Fruit fly (Drosophila melanogaster) whole organism, embryonic: ENCODE results near the gene dpr20.

Source experiments
- Aef1 ChIP-seq: fragments of 200-800 bp; sonication (Bioruptor generic); IDR thresholded peaks from 3 replicates; pipeline ENCODE4 v1.3.6; 2022; ENCODE audit warnings: missing biosample characterization, missing genetic modification characterization
- CG10321 ChIP-seq: fragments of 200-800 bp; sonication (Bioruptor generic); IDR thresholded peaks from 2 replicates; pipeline ENCODE4 v1.3.6; 2022; ENCODE audit warnings: missing biosample characterization, missing genetic modification characterization
- CG11560 ChIP-seq: fragments of 200-800 bp; sonication (Bioruptor generic); IDR thresholded peaks from 3 replicates; pipeline ENCODE4 v1.3.6; 2022; ENCODE audit warnings: missing biosample characterization, missing genetic modification characterization
- CG12071 ChIP-seq: fragments of 200-800 bp; sonication (Bioruptor generic); optimal IDR thresholded peaks from 3 replicates; lab custom pipeline; 2018; ENCODE audit warnings: missing biosample characterization, mild to moderate bottlenecking, missing genetic modification characterization
- CG12391 ChIP-seq: fragments of 200-800 bp; sonication (Bioruptor generic); optimal IDR thresholded peaks from 3 replicates; lab custom pipeline; 2018; ENCODE audit warnings: missing biosample characterization, mild to moderate bottlenecking, missing genetic modification characterization, moderate library complexity
- CG1602 ChIP-seq: fragments of 200-800 bp; sonication (Bioruptor generic); optimal IDR thresholded peaks from 3 replicates; lab custom pipeline; 2016; ENCODE audit warnings: missing biosample characterization, missing genetic modification characterization
- CG17568 ChIP-seq: fragments of 200-800 bp; sonication (Bioruptor generic); optimal IDR thresholded peaks from 2 replicates; lab custom pipeline; 2018; ENCODE audit warnings: missing biosample characterization, mild to moderate bottlenecking, missing genetic modification characterization, moderate library complexity
- CG18599 ChIP-seq: fragments of 200-800 bp; sonication (Bioruptor generic); optimal IDR thresholded peaks from 3 replicates; lab custom pipeline; 2017; ENCODE audit warnings: missing biosample characterization, missing genetic modification characterization, mild to moderate bottlenecking, moderate library complexity, missing genetic modification reagents
- CG2889 ChIP-seq: fragments of 200-800 bp; sonication (Bioruptor generic); IDR thresholded peaks from 3 replicates; pipeline ENCODE4 v1.3.6; 2022; ENCODE audit warnings: missing biosample characterization, missing genetic modification characterization
- CG30020 ChIP-seq: fragments of 200-800 bp; optimal IDR thresholded peaks from 2 replicates; lab custom pipeline; 2019; ENCODE audit warnings: missing biosample characterization, mild to moderate bottlenecking, missing genetic modification characterization, moderate library complexity
- CG3065 ChIP-seq: fragments of 200-800 bp; sonication (Bioruptor generic); optimal IDR thresholded peaks from 2 replicates; lab custom pipeline; 2016; ENCODE audit warnings: missing biosample characterization, missing genetic modification characterization
- CG31365 ChIP-seq: fragments of 200-800 bp; sonication (Bioruptor generic); optimal IDR thresholded peaks from 2 replicates; lab custom pipeline; 2018; ENCODE audit warnings: missing biosample characterization, mild to moderate bottlenecking, missing genetic modification characterization
- CG31388 ChIP-seq: fragments of 200-800 bp; sonication (Bioruptor generic); optimal IDR thresholded peaks from 2 replicates; lab custom pipeline; 2016; ENCODE audit warnings: missing biosample characterization, missing genetic modification characterization
- CG32532 ChIP-seq: fragments of 200-800 bp; sonication (Bioruptor generic); IDR thresholded peaks from 2 replicates; pipeline ENCODE4 v1.3.6; 2022; ENCODE audit warnings: missing biosample characterization, missing genetic modification characterization
- CG4820 ChIP-seq: fragments of 200-800 bp; sonication (Bioruptor generic); optimal IDR thresholded peaks from 3 replicates; lab custom pipeline; 2016; ENCODE audit warnings: missing biosample characterization, missing genetic modification characterization
- CG6689 ChIP-seq: fragments of 200-800 bp; sonication (Bioruptor generic); IDR thresholded peaks from 2 replicates; pipeline ENCODE4 v1.3.6; 2022; ENCODE audit warnings: missing biosample characterization, missing genetic modification characterization
- CG7963 ChIP-seq: fragments of 200-800 bp; sonication (Bioruptor generic); IDR thresholded peaks from 3 replicates; pipeline ENCODE4 v1.3.6; 2022; ENCODE audit warnings: missing biosample characterization, missing genetic modification characterization; ENCODE audit not compliant: partially characterized antibody
- CG8478 ChIP-seq: fragments of >200 bp; optimal IDR thresholded peaks from 2 replicates; lab custom pipeline; 2018
- CG8765 ChIP-seq: fragments of 200-800 bp; sonication (Bioruptor generic); IDR thresholded peaks from 2 replicates; pipeline ENCODE4 v1.3.6; 2022; ENCODE audit warnings: missing biosample characterization, missing genetic modification characterization
- CG9437 ChIP-seq: fragments of 200-800 bp; sonication (Bioruptor generic); optimal IDR thresholded peaks from 2 replicates; lab custom pipeline; 2018; ENCODE audit warnings: missing biosample characterization, mild to moderate bottlenecking, missing genetic modification characterization
- E2f2 ChIP-seq: fragments of 200-800 bp; sonication (Bioruptor generic); IDR thresholded peaks from 2 replicates; pipeline ENCODE4 v1.3.6; 2022; ENCODE audit warnings: missing biosample characterization, missing genetic modification characterization
- Fer1 ChIP-seq: fragments of 200-800 bp; sonication (Bioruptor generic); optimal IDR thresholded peaks from 2 replicates; lab custom pipeline; 2017; ENCODE audit warnings: missing biosample characterization, mild to moderate bottlenecking, missing genetic modification characterization
- Hand ChIP-seq: fragments of 200-800 bp; sonication (Bioruptor generic); optimal IDR thresholded peaks from 2 replicates; lab custom pipeline; 2017; ENCODE audit warnings: mild to moderate bottlenecking, missing biosample characterization, missing genetic modification reagents, missing genetic modification characterization
- Hr39 ChIP-seq: fragments of >200 bp; optimal IDR thresholded peaks from 2 replicates; lab custom pipeline; 2017
- NC2β ChIP-seq: fragments of 200-800 bp; sonication (Bioruptor generic); optimal IDR thresholded peaks from 2 replicates; lab custom pipeline; 2016; ENCODE audit warnings: missing biosample characterization, missing genetic modification characterization
- Neu2 ChIP-seq: fragments of 200-800 bp; sonication (Bioruptor generic); optimal IDR thresholded peaks from 3 replicates; lab custom pipeline; 2016; ENCODE audit warnings: missing biosample characterization, missing genetic modification characterization, borderline replicate concordance
- Nf-YC ChIP-seq: fragments of 200-800 bp; optimal IDR thresholded peaks from 3 replicates; lab custom pipeline; 2019; ENCODE audit warnings: missing biosample characterization, mild to moderate bottlenecking, missing genetic modification characterization, moderate library complexity
- Pdp1 ChIP-seq, 2 experiments: fragments of 200-800 bp; sonication (Bioruptor generic); optimal IDR thresholded peaks; 3 replicates each; lab custom pipeline; 2016; ENCODE audit warnings: missing biosample characterization in 2 of 2, missing genetic modification characterization in 2 of 2, mild to moderate bottlenecking in 1 of 2, moderate library complexity in 1 of 2
- bigmax ChIP-seq: fragments of 200-800 bp; sonication (Bioruptor generic); optimal IDR thresholded peaks from 2 replicates; lab custom pipeline; 2018; ENCODE audit warnings: missing biosample characterization, mild to moderate bottlenecking, missing genetic modification characterization
- corto ChIP-seq: fragments of 200-800 bp; sonication (Bioruptor generic); optimal IDR thresholded peaks from 2 replicates; lab custom pipeline; 2016; ENCODE audit warnings: missing biosample characterization, mild to moderate bottlenecking, missing genetic modification characterization, moderate library complexity
- crol ChIP-seq: fragments of 200-800 bp; sonication (Bioruptor generic); IDR thresholded peaks from 2 replicates; pipeline ENCODE4 v1.3.6; 2022; ENCODE audit warnings: missing biosample characterization, missing genetic modification characterization
- crp ChIP-seq, 2 experiments: fragments of 200-800 bp; sonication (Bioruptor generic); optimal IDR thresholded peaks; 2 replicates in 1 of 2; 3 replicates in 1 of 2; lab custom pipeline; 2017; ENCODE audit warnings: missing biosample characterization in 2 of 2, missing genetic modification characterization in 2 of 2, mild to moderate bottlenecking in 1 of 2, moderate library complexity in 1 of 2
- dysf ChIP-seq: fragments of 200-800 bp; sonication (Bioruptor generic); IDR thresholded peaks from 3 replicates; pipeline ENCODE4 v1.3.6; 2022; ENCODE audit warnings: missing biosample characterization, missing genetic modification characterization
- eve ChIP-seq, 2 experiments: fragments of >200 bp; optimal IDR thresholded peaks; 2 replicates each; lab custom pipeline; 2017; ENCODE audit warnings: missing biosample characterization in 2 of 2, missing genetic modification characterization in 2 of 2
- gem ChIP-seq: fragments of 200-800 bp; sonication (Bioruptor generic); optimal IDR thresholded peaks from 2 replicates; lab custom pipeline; 2019; ENCODE audit warnings: missing biosample characterization, mild to moderate bottlenecking, missing genetic modification characterization, moderate library complexity
- jing ChIP-seq: fragments of 200-800 bp; sonication (Bioruptor generic); optimal IDR thresholded peaks from 2 replicates; lab custom pipeline; 2018; ENCODE audit warnings: missing biosample characterization, mild to moderate bottlenecking, missing genetic modification characterization
- kay ChIP-seq: fragments of 200-800 bp; sonication (Bioruptor generic); optimal IDR thresholded peaks from 2 replicates; lab custom pipeline; 2016; ENCODE audit warnings: missing biosample characterization, missing genetic modification characterization
- lab ChIP-seq: fragments of 200-800 bp; sonication (Bioruptor generic); optimal IDR thresholded peaks from 3 replicates; lab custom pipeline; 2017; ENCODE audit warnings: missing biosample characterization, missing genetic modification characterization, mild to moderate bottlenecking, moderate library complexity, missing genetic modification reagents
- lbe ChIP-seq: fragments of 200-800 bp; sonication (Bioruptor generic); optimal IDR thresholded peaks from 2 replicates; lab custom pipeline; 2016; ENCODE audit warnings: missing biosample characterization, mild to moderate bottlenecking, missing genetic modification characterization
- mld ChIP-seq: fragments of 200-800 bp; sonication (Bioruptor generic); IDR thresholded peaks from 3 replicates; pipeline ENCODE4 v1.3.6; 2022; ENCODE audit warnings: missing biosample characterization, missing genetic modification characterization; ENCODE audit not compliant: partially characterized antibody
- pan ChIP-seq, 4 experiments: fragments of >200 bp in 3 of 4; fragments of 200-800 bp in 1 of 4; sonication (Bioruptor generic) in 1 of 4; optimal IDR thresholded peaks in 3 of 4; IDR thresholded peaks in 1 of 4; 2 replicates each; pipeline versions ENCODE4 v1.3.6 to Lab custom; 2017 to 2022; ENCODE audit warnings: missing biosample characterization in 2 of 4, missing genetic modification characterization in 2 of 4, mixed read lengths in 1 of 4
- schlank ChIP-seq: fragments of 200-800 bp; sonication (Bioruptor generic); optimal IDR thresholded peaks from 2 replicates; lab custom pipeline; 2018; ENCODE audit warnings: missing biosample characterization, mild to moderate bottlenecking, missing genetic modification characterization
- sens ChIP-seq: fragments of 200-800 bp; sonication (Bioruptor generic); peaks from one replicate; lab custom pipeline; 2016; ENCODE audit warnings: missing biosample characterization, missing genetic modification characterization
- sim ChIP-seq: fragments of 200-800 bp; sonication (Bioruptor generic); IDR thresholded peaks from 2 replicates; pipeline ENCODE4 v1.3.6; 2022; ENCODE audit warnings: missing biosample characterization, missing genetic modification characterization
- slou ChIP-seq: fragments of 200-800 bp; sonication (Bioruptor generic); optimal IDR thresholded peaks from 3 replicates; lab custom pipeline; 2016; ENCODE audit warnings: missing biosample characterization, missing genetic modification characterization
- z ChIP-seq: fragments of 200-800 bp; sonication (Bioruptor generic); IDR thresholded peaks from 3 replicates; pipeline ENCODE4 v1.3.6; 2022; ENCODE audit warnings: missing biosample characterization, missing genetic modification characterization
- zen ChIP-seq: fragments of 200-800 bp; sonication (Bioruptor generic); optimal IDR thresholded peaks from 3 replicates; lab custom pipeline; 2018; ENCODE audit warnings: missing biosample characterization, mild to moderate bottlenecking, missing genetic modification characterization, moderate library complexity
- zf30C ChIP-seq: fragments of 200-800 bp; sonication (Bioruptor generic); optimal IDR thresholded peaks from 3 replicates; lab custom pipeline; 2018; ENCODE audit warnings: missing biosample characterization, mild to moderate bottlenecking, missing genetic modification characterization
- zfh1 ChIP-seq: fragments of 200-800 bp; sonication (Bioruptor generic); IDR thresholded peaks from 3 replicates; pipeline ENCODE4 v1.3.6; 2022; ENCODE audit warnings: missing biosample characterization, missing genetic modification characterization
- zfh2 ChIP-seq: fragments of 200-800 bp; sonication (Bioruptor generic); optimal IDR thresholded peaks from 2 replicates; lab custom pipeline; 2016; ENCODE audit warnings: missing biosample characterization, missing genetic modification characterization

Gene dpr20

DNA sequence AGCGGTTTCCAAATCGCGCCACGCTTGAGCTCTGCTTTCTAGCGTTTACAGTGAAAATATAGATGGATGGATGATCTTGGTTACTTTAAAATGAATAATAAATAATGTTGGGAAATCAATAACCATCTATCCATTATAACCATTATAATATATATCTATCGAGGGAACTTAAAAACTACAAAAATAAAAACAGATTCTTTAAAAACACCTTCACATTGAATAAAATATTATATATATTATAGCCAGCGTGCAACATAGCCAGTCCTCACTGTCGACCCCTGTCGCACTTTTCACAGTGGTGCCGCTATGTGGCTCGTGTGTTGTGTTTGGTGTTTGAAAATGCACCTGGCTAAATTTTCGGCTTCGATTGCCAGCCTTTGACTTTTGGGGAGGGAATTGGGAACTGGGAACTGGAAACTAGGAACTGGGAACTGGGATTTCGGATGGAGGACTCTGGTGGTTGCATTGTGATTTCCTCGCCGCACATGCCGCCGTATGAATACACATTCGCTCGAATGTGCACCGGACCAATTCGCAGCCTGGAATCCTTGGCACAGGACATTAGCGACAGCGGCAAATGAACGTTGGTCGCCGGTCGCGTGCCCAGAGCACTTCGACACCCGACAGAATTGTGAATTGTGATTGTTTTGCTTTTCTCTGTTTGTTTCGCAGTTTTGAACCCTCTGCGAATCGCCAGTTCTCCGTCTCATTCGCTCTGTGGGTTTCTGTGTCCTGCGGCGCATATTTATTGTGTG, 48.1 kb upstream of the dpr20 start (continued):
- peak; percentile 33; the same call in 1 of the 2 replicates for TF ChIP-seq CG6689 (GFP tag; lab: Robert Waterston, UW)
- TF ChIP-seq Hr39 (lab: Kevin White, UChicago), result no peak
- no peak for TF ChIP-seq CG8765
- no peak for TF ChIP-seq CG3065 (GFP tag; lab: Kevin White, UChicago)
- peak; percentile 70 for TF ChIP-seq gem (tag; lab: Kevin White, UChicago)
- no peak for TF ChIP-seq Fer1 (GFP tag; lab: Kevin White, UChicago)
- TF ChIP-seq bigmax, result no peak
- no peak for TF ChIP-seq kay (GFP tag; lab: Kevin White, UChicago)
- TF ChIP-seq Neu2 (GFP tag; lab: Kevin White, UChicago), result no peak
- TF ChIP-seq NC2β (GFP tag; lab: Kevin White, UChicago), result no peak
- no peak for TF ChIP-seq Pdp1 (GFP tag; optimal IDR thresholded peaks at IDR 0.05; lab: Kevin White, UChicago)
- TF ChIP-seq CG30020, result no peak
- peak; percentile 88 for TF ChIP-seq sens
- no peak for TF ChIP-seq CG11560 (tag; lab: Robert Waterston, UW)
- TF ChIP-seq Hand (GFP tag; lab: Kevin White, UChicago), result no peak
- TF ChIP-seq CG2889 (GFP tag; lab: Robert Waterston, UW), result no peak
- TF ChIP-seq eve (GFP tag; optimal IDR thresholded peaks at IDR 0.05; lab: Kevin White, UChicago), result peak in 1 of 2 experiments; percentile 14
- no peak for TF ChIP-seq CG4820 (GFP tag; lab: Kevin White, UChicago)
- TF ChIP-seq CG31388, result no peak
- no peak for TF ChIP-seq CG18599 (GFP tag; lab: Kevin White, UChicago)
- no peak for TF ChIP-seq z
- TF ChIP-seq sim, result no peak
- no peak for TF ChIP-seq lbe
- TF ChIP-seq CG7963 (GFP tag; lab: Robert Waterston, UW), result no peak
- TF ChIP-seq Aef1 (GFP tag; lab: Robert Waterston, UW), result no peak
- TF ChIP-seq zen (tag; lab: Kevin White, UChicago), result peak; percentile 20
- TF ChIP-seq pan (optimal IDR thresholded peaks at IDR 0.05; lab: Kevin White, UChicago), result no peak
- peak in 1 of 2 experiments; percentile 13 for TF ChIP-seq pan (GFP tag; optimal IDR thresholded peaks at IDR 0.05 in 1 of 2, IDR thresholded peaks at IDR 0.05 in 1 of 2)
- no peak for TF ChIP-seq E2f2
- no peak for TF ChIP-seq zf30C (GFP tag; lab: Kevin White, UChicago)
- peak; percentile 54 for TF ChIP-seq CG12391 (tag; lab: Kevin White, UChicago)
- TF ChIP-seq CG17568 (GFP tag; lab: Kevin White, UChicago), result no peak
- TF ChIP-seq CG9437 (GFP tag; lab: Kevin White, UChicago), result no peak
- TF ChIP-seq zfh2, result no peak
- no peak for TF ChIP-seq CG31365 (tag; lab: Kevin White, UChicago)
- no peak for TF ChIP-seq schlank (tag; lab: Kevin White, UChicago)
- no peak for TF ChIP-seq slou (GFP tag; lab: Kevin White, UChicago)
- TF ChIP-seq crol (GFP tag; lab: Robert Waterston, UW), result no peak
- no peak for TF ChIP-seq zfh1 (GFP tag; lab: Robert Waterston, UW)
- no peak for TF ChIP-seq lab
- no peak for TF ChIP-seq Nf-YC (tag; lab: Kevin White, UChicago)
- no peak for TF ChIP-seq CG12071 (GFP tag; lab: Kevin White, UChicago)
- TF ChIP-seq jing (GFP tag; lab: Kevin White, UChicago), result no peak
- TF ChIP-seq CG10321 (GFP tag; lab: Robert Waterston, UW), result no peak
- TF ChIP-seq dysf, result no peak
- peak; percentile 36 for TF ChIP-seq CG1602 (GFP tag; lab: Kevin White, UChicago)
- TF ChIP-seq CG32532 (GFP tag; lab: Robert Waterston, UW), result no peak
- TF ChIP-seq CG8478 (lab: Kevin White, UChicago), result no peak
- TF ChIP-seq crp (GFP tag; optimal IDR thresholded peaks at IDR 0.05; lab: Kevin White, UChicago), result no peak
- no peak for TF ChIP-seq mld (GFP tag; lab: Robert Waterston, UW)
- no peak for TF ChIP-seq corto (GFP tag; lab: Kevin White, UChicago)
